Fruit fly (Drosophila melanogaster) S2 (cell line): ENCODE results near the gene CG15877.

Source experiments
- CG8478 ChIP-seq: fragments of >200 bp; optimal IDR thresholded peaks from 2 replicates; lab custom pipeline; 2018
- CTCF ChIP-seq, 2 experiments: fragments of >200 bp; optimal IDR thresholded peaks; 2 replicates each; lab custom pipeline; 2018

CG15877 gene

dm6 chr3L:2371882-2372281 is 5.5 kb downstream of the CG15877 start, which contains the start of the genes CG1317 and CG8993:
Gene CG1317, minus strand, starts transcription at chr3L:2371939.
Gene CG8993, plus strand, starts transcription at chr3L:2372199.
- TF ChIP-seq CG8478 (lab: Kevin White, UChicago): no peak
- TF ChIP-seq CTCF (optimal IDR thresholded peaks at IDR 0.05; lab: Kevin White, UChicago): no peak

- TF ChIP-seq CG8478 (lab: Kevin White, UChicago) (no peak), CTCF (optimal IDR thresholded peaks at IDR 0.05; lab: Kevin White, UChicago) (no peak)
Measured at dm6 chr3L:2360257-2360656, 17.1 kb downstream of the CG15877 start, which contains the start of gene CG13801. Gene CG13801, plus strand, starts transcription at chr3L:2360557.

DNA sequence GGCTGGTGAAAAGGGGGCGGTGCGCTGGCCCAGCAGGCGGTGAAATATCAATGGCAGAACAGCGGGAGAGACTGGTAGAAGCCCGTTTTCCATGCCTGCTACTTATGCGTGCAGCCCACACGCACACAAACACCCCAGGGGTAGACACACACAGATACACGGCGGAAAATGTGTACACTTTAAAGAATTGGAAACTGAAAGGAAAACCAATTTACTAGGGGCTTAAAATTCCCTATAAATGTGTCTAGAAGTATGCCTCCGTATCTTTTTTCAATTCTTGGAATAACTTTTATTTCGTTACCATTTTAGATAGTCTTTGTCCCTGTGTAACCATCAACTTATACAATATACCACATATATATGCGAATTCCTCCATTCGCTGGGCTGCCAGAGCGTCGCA is 45.1 kb downstream of the CG15877 start:
- TF ChIP-seq CG8478 (lab: Kevin White, UChicago) (no peak), CTCF (optimal IDR thresholded peaks at IDR 0.05; lab: Kevin White, UChicago) (no peak)

DNA sequence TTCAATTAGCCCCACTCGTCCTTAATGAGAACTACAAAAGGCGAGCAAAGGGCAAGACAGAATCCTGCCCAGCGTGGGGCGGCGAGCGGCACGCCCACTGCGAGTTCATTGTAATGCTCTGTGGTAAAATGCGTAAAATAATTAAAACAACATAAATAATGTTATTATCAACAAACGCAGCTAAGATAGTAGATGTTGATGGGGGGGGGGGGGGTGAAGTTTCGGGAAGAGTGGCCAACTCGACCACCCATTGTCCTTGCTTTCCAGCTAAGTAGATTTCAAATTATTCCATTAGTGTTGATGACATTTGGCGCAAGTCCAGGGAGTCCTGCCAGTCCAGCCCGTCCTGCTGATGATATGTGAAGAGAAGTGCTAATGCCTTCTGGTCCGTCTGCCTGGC is 48.6 kb downstream of the CG15877 start:
- TF ChIP-seq CTCF (optimal IDR thresholded peaks at IDR 0.05; lab: Kevin White, UChicago): no peak
- TF ChIP-seq CG8478 (lab: Kevin White, UChicago): no peak
